Worm (Caenorhabditis elegans): ENCODE results near the gene C02F5.13.

DNA sequence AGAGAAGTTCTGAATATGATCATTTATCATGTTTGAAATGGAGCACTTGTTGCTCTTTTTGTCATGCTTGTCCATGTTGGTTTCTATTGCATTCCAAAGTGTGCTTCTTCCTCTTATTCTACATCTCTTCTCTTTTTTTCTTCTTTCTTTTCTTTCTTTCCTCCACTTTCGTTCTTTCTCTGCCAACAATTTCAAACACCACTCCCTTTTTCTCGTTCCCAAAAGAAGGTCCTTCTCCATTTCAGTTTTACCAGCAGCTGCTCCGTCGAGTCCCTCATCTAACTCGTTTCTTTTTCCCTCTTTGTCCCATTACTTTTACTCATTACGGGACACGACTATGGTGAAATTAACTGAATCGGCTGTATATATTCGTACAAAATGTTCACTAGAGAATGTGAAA, 7.8 kb downstream of the C02F5.13 start, which contains the start of gene F09G8.5:
- TF ChIP-seq ama-1 (optimal IDR thresholded peaks at IDR 0.05) (no peak), pha-4 (tag; optimal IDR thresholded peaks at IDR 0.05) (no peak), nhr-77 (tag; optimal IDR thresholded peaks at IDR 0.05) (no peak), snpc-4 (tag; optimal IDR thresholded peaks at IDR 0.05) (no peak), aly-2 (tag; optimal IDR thresholded peaks at IDR 0.05) (no peak)
